Fruit fly (Drosophila melanogaster) whole organism, adult: ENCODE measurements around the gene P58IPK.
A peak's percentile ranks its signal among the peaks of the same experiment; 100 is the strongest.

ENCODE experiments used
- CG11617 ChIP-seq: fragments of 200-800 bp; sonication (Bioruptor generic); optimal IDR thresholded peaks from 2 replicates; lab custom pipeline; 2017; ENCODE audit warnings: mild to moderate bottlenecking, missing biosample characterization, missing genetic modification reagents, missing genetic modification characterization
- CG12768 ChIP-seq: fragments of 200-800 bp; sonication (Bioruptor generic); optimal IDR thresholded peaks from 2 replicates; lab custom pipeline; 2017; ENCODE audit warnings: missing biosample characterization, missing genetic modification characterization, mild to moderate bottlenecking, moderate library complexity, missing genetic modification reagents
- CG14711 ChIP-seq: fragments of 200-800 bp; sonication (Bioruptor generic); optimal IDR thresholded peaks from 2 replicates; lab custom pipeline; 2018; ENCODE audit warnings: missing biosample characterization, mild to moderate bottlenecking, missing genetic modification characterization, moderate library complexity
- CG1620 ChIP-seq: fragments of 200-800 bp; sonication (Bioruptor generic); optimal IDR thresholded peaks from 2 replicates; lab custom pipeline; 2016; ENCODE audit warnings: missing biosample characterization, missing genetic modification characterization
- CG33017 ChIP-seq: fragments of 200-800 bp; sonication (Bioruptor generic); optimal IDR thresholded peaks from 2 replicates; lab custom pipeline; 2018; ENCODE audit warnings: missing biosample characterization, mild to moderate bottlenecking, missing genetic modification characterization, moderate library complexity
- CG5204 ChIP-seq: fragments of 200-800 bp; sonication (Bioruptor generic); optimal IDR thresholded peaks from 2 replicates; lab custom pipeline; 2016; ENCODE audit warnings: missing biosample characterization, missing genetic modification characterization
- CG7045 ChIP-seq: fragments of 200-800 bp; sonication (Bioruptor generic); optimal IDR thresholded peaks from 2 replicates; lab custom pipeline; 2017; ENCODE audit warnings: missing biosample characterization, mild to moderate bottlenecking, missing genetic modification characterization
- CG7101 ChIP-seq: fragments of 200-800 bp; sonication (Bioruptor generic); optimal IDR thresholded peaks from 2 replicates; lab custom pipeline; 2018; ENCODE audit warnings: missing biosample characterization, mild to moderate bottlenecking, missing genetic modification characterization, moderate library complexity
- Clk ChIP-seq: fragments of 200-800 bp; sonication (Bioruptor generic); optimal IDR thresholded peaks from 2 replicates; lab custom pipeline; 2017; ENCODE audit warnings: missing biosample characterization, missing genetic modification characterization
- Crg-1 ChIP-seq: fragments of 200-800 bp; sonication (Bioruptor generic); optimal IDR thresholded peaks from 2 replicates; lab custom pipeline; 2016; ENCODE audit warnings: missing biosample characterization, missing genetic modification characterization
- Hr96 ChIP-seq: fragments of 200-800 bp; sonication (Bioruptor generic); optimal IDR thresholded peaks from 2 replicates; lab custom pipeline; 2016; ENCODE audit warnings: missing biosample characterization, missing genetic modification characterization
- Mnt ChIP-seq: fragments of 200-800 bp; sonication (Bioruptor generic); optimal IDR thresholded peaks from 2 replicates; lab custom pipeline; 2016; ENCODE audit warnings: missing biosample characterization, mild to moderate bottlenecking, missing genetic modification characterization
- bab1 ChIP-seq: fragments of 200-800 bp; sonication (Bioruptor generic); optimal IDR thresholded peaks from 3 replicates; lab custom pipeline; 2019; ENCODE audit warnings: missing biosample characterization, mild to moderate bottlenecking, missing genetic modification characterization, moderate library complexity
- cic ChIP-seq: fragments of 200-800 bp; sonication (Bioruptor generic); optimal IDR thresholded peaks from 2 replicates; lab custom pipeline; 2017; ENCODE audit warnings: missing biosample characterization, mild to moderate bottlenecking, missing genetic modification characterization, moderate library complexity
- cnc ChIP-seq, 2 experiments: fragments of >200 bp; optimal IDR thresholded peaks; 2 replicates each; lab custom pipeline; 2017
- kay ChIP-seq: fragments of 200-800 bp; sonication (Bioruptor generic); peaks from one replicate; lab custom pipeline; 2016; ENCODE audit warnings: missing biosample characterization, missing genetic modification characterization, borderline replicate concordance
- ovo ChIP-seq: fragments of 200-800 bp; sonication (Bioruptor generic); optimal IDR thresholded peaks from 2 replicates; lab custom pipeline; 2016; ENCODE audit warnings: missing biosample characterization, missing genetic modification characterization
- pad ChIP-seq: fragments of 200-800 bp; sonication (Bioruptor generic); optimal IDR thresholded peaks from 3 replicates; lab custom pipeline; 2017; ENCODE audit warnings: missing biosample characterization, missing genetic modification characterization, mild to moderate bottlenecking, moderate library complexity, missing genetic modification reagents
- tj ChIP-seq: fragments of 200-800 bp; sonication (Bioruptor generic); optimal IDR thresholded peaks from 3 replicates; lab custom pipeline; 2017; ENCODE audit warnings: missing biosample characterization, mild to moderate bottlenecking, missing genetic modification characterization, moderate library complexity
- toe ChIP-seq: fragments of 200-800 bp; sonication (Bioruptor generic); optimal IDR thresholded peaks from 2 replicates; lab custom pipeline; 2016; ENCODE audit warnings: missing biosample characterization, missing genetic modification characterization

Gene P58IPK

dm6 chr3R:9606913-9607804, 20.4 kb downstream of the P58IPK start:
- no peak for TF ChIP-seq cic (GFP tag; lab: Kevin White, UChicago)
- no peak for TF ChIP-seq toe (GFP tag; lab: Kevin White, UChicago)
- no peak for TF ChIP-seq CG14711 (tag; lab: Kevin White, UChicago)
- no peak for TF ChIP-seq CG12768
- TF ChIP-seq ovo (GFP tag; lab: Kevin White, UChicago), result no peak
- TF ChIP-seq CG7101 (tag; lab: Kevin White, UChicago), result no peak
- no peak for TF ChIP-seq Hr96 (GFP tag; lab: Kevin White, UChicago)
- no peak for TF ChIP-seq bab1 (GFP tag; lab: Kevin White, UChicago)
- no peak for TF ChIP-seq CG33017 (tag; lab: Kevin White, UChicago)
- TF ChIP-seq Mnt (GFP tag; lab: Kevin White, UChicago), result no peak
- TF ChIP-seq CG1620 (GFP tag; lab: Kevin White, UChicago), result no peak
- TF ChIP-seq Crg-1 (GFP tag; lab: Kevin White, UChicago), result no peak
- no peak for TF ChIP-seq kay (GFP tag; lab: Kevin White, UChicago)
- no peak for TF ChIP-seq Clk (GFP tag; lab: Kevin White, UChicago)
- TF ChIP-seq cnc (optimal IDR thresholded peaks at IDR 0.05; lab: Kevin White, UChicago), result no peak
- no peak for TF ChIP-seq tj (GFP tag; lab: Kevin White, UChicago)
- no peak for TF ChIP-seq pad (GFP tag; lab: Kevin White, UChicago)
- TF ChIP-seq CG11617 (GFP tag; lab: Kevin White, UChicago), result no peak
- TF ChIP-seq CG5204 (GFP tag; lab: Kevin White, UChicago), result no peak

- no peak for TF ChIP-seq CG7045 (GFP tag; lab: Kevin White, UChicago)
- TF ChIP-seq CG5204 (GFP tag; lab: Kevin White, UChicago), result no peak
- TF ChIP-seq Crg-1 (GFP tag; lab: Kevin White, UChicago), result no peak
- TF ChIP-seq cic (GFP tag; lab: Kevin White, UChicago), result no peak
- TF ChIP-seq bab1 (GFP tag; lab: Kevin White, UChicago), result no peak
- no peak for TF ChIP-seq tj (GFP tag; lab: Kevin White, UChicago)
- TF ChIP-seq pad (GFP tag; lab: Kevin White, UChicago), result no peak
- TF ChIP-seq Clk (GFP tag; lab: Kevin White, UChicago), result no peak
- TF ChIP-seq CG11617 (GFP tag; lab: Kevin White, UChicago), result no peak
- no peak for TF ChIP-seq CG14711 (tag; lab: Kevin White, UChicago)
- TF ChIP-seq kay (GFP tag; lab: Kevin White, UChicago), result no peak
- no peak for TF ChIP-seq CG7101 (tag; lab: Kevin White, UChicago)
- no peak for TF ChIP-seq ovo (GFP tag; lab: Kevin White, UChicago)
- no peak for TF ChIP-seq toe (GFP tag; lab: Kevin White, UChicago)
- TF ChIP-seq Mnt (GFP tag; lab: Kevin White, UChicago), result no peak
- TF ChIP-seq CG12768, result no peak
- no peak for TF ChIP-seq CG33017 (tag; lab: Kevin White, UChicago)
- TF ChIP-seq cnc (optimal IDR thresholded peaks at IDR 0.05; lab: Kevin White, UChicago), result no peak
- no peak for TF ChIP-seq CG1620 (GFP tag; lab: Kevin White, UChicago)
Measured at dm6 chr3R:9608206-9608605, 21.5 kb downstream of the P58IPK start.

dm6 chr3R:9612217-9612616, 25.5 kb downstream of the P58IPK start:
- TF ChIP-seq CG33017 (tag; lab: Kevin White, UChicago) (no peak), bab1 (GFP tag; lab: Kevin White, UChicago) (peak; percentile 10), tj (GFP tag; lab: Kevin White, UChicago) (peak; percentile 10)

- TF ChIP-seq cnc (optimal IDR thresholded peaks at IDR 0.05; lab: Kevin White, UChicago) (no peak), cic (GFP tag; lab: Kevin White, UChicago) (no peak), toe (GFP tag; lab: Kevin White, UChicago) (no peak), Mnt (GFP tag; lab: Kevin White, UChicago) (no peak), CG33017 (tag; lab: Kevin White, UChicago) (no peak), CG7101 (tag; lab: Kevin White, UChicago) (no peak), Crg-1 (GFP tag; lab: Kevin White, UChicago) (no peak), ovo (GFP tag; lab: Kevin White, UChicago) (no peak), CG5204 (GFP tag; lab: Kevin White, UChicago) (no peak), CG7045 (GFP tag; lab: Kevin White, UChicago) (no peak), Clk (GFP tag; lab: Kevin White, UChicago) (no peak), Hr96 (GFP tag; lab: Kevin White, UChicago) (no peak), CG1620 (GFP tag; lab: Kevin White, UChicago) (no peak), CG12768 (no peak), tj (GFP tag; lab: Kevin White, UChicago) (no peak), bab1 (GFP tag; lab: Kevin White, UChicago) (no peak), pad (GFP tag; lab: Kevin White, UChicago) (no peak), CG14711 (tag; lab: Kevin White, UChicago) (no peak)
Measured at dm6 chr3R:9613124-9613523, 26.4 kb downstream of the P58IPK start.

dm6 chr3R:9618331-9618730, 31.6 kb downstream of the P58IPK start:
- no peak for TF ChIP-seq kay (GFP tag; lab: Kevin White, UChicago)
- TF ChIP-seq CG7045 (GFP tag; lab: Kevin White, UChicago), result peak; percentile 58
- TF ChIP-seq cic (GFP tag; lab: Kevin White, UChicago), result no peak
- TF ChIP-seq Hr96 (GFP tag; lab: Kevin White, UChicago), result no peak
- peak; percentile 81 for TF ChIP-seq bab1 (GFP tag; lab: Kevin White, UChicago)
- no peak for TF ChIP-seq tj (GFP tag; lab: Kevin White, UChicago)
- peak; percentile 36 for TF ChIP-seq CG7101 (tag; lab: Kevin White, UChicago)
- peak; percentile 43 for TF ChIP-seq CG12768
- TF ChIP-seq CG33017 (tag; lab: Kevin White, UChicago), result peak; percentile 4
- TF ChIP-seq pad (GFP tag; lab: Kevin White, UChicago), result peak; percentile 7
- TF ChIP-seq CG11617 (GFP tag; lab: Kevin White, UChicago), result no peak
- peak; percentile 36 for TF ChIP-seq CG5204 (GFP tag; lab: Kevin White, UChicago)
- TF ChIP-seq CG14711 (tag; lab: Kevin White, UChicago), result peak; percentile 47
